Worm (Caenorhabditis elegans) whole organism, L4 larva: ENCODE results near the gene F11G11.13.

Source experiments
- D1046.2 ChIP-seq: fragments of 200-800 bp; sonication (Bioruptor generic); IDR thresholded peaks from 2 replicates; pipeline ENCODE4 v1.3.6; 2022; ENCODE audit warnings: missing genetic modification characterization, missing compliant biosample characterization
- F26F4.8 ChIP-seq: fragments of 200-800 bp; sonication (Bioruptor generic); conservative IDR thresholded peaks from 2 replicates; pipeline ENCODE4 v1.3.6; 2022; ENCODE audit warnings: missing genetic modification characterization, missing compliant biosample characterization
- ces-1 ChIP-seq: fragments of 150-350 bp; sonication (generic microtip); optimal IDR thresholded peaks from 4 replicates; lab custom pipeline; 2014; ENCODE audit warnings: missing biosample characterization, missing genetic modification reagents, missing genetic modification characterization
- duxl-1 ChIP-seq: sonication (generic microtip); optimal IDR thresholded peaks from 2 replicates; lab custom pipeline; 2016; ENCODE audit warnings: mild to moderate bottlenecking, missing genetic modification characterization, moderate library complexity, missing compliant biosample characterization; ENCODE audit not compliant: poor library complexity
- fkh-10 ChIP-seq: fragments of 150-350 bp; optimal IDR thresholded peaks from 2 replicates; lab custom pipeline; 2014; ENCODE audit warnings: missing biosample characterization, missing genetic modification reagents, missing genetic modification characterization
- jun-1 ChIP-seq: fragments of 150-350 bp; optimal IDR thresholded peaks from 2 replicates; lab custom pipeline; 2014; ENCODE audit warnings: missing biosample characterization, missing genetic modification reagents, missing genetic modification characterization
- nhr-11 ChIP-seq: fragments of 150-350 bp; optimal IDR thresholded peaks from 2 replicates; lab custom pipeline; 2014; ENCODE audit warnings: missing biosample characterization, missing genetic modification characterization
- nhr-25 ChIP-seq: sonication (generic microtip); optimal IDR thresholded peaks from 2 replicates; lab custom pipeline; 2017; ENCODE audit warnings: missing genetic modification characterization, mild to moderate bottlenecking, missing compliant biosample characterization, antibody characterized with exemption, moderate library complexity, borderline replicate concordance; ENCODE audit not compliant: insufficient read depth
- nhr-28 ChIP-seq: fragments of 150-350 bp; optimal IDR thresholded peaks from 2 replicates; lab custom pipeline; 2014; ENCODE audit warnings: missing biosample characterization, missing genetic modification characterization
- snpc-4 ChIP-seq: fragments of 150-350 bp; optimal IDR thresholded peaks from 2 replicates; lab custom pipeline; 2014; ENCODE audit warnings: missing biosample characterization, missing genetic modification characterization

- no peak for TF ChIP-seq nhr-25 (tag; lab: Kevin White, UChicago)
- no peak for TF ChIP-seq snpc-4 (tag; lab: Kevin White, UChicago)
- TF ChIP-seq duxl-1 (tag; lab: Kevin White, UChicago) = peak; percentile 38
- no peak for TF ChIP-seq fkh-10
- no peak for TF ChIP-seq nhr-11
- TF ChIP-seq jun-1 (tag; lab: Kevin White, UChicago) = no peak
- TF ChIP-seq D1046.2 = no peak
- no peak for TF ChIP-seq nhr-28 (tag; lab: Kevin White, UChicago)
- TF ChIP-seq ces-1 (GFP tag; lab: Kevin White, UChicago) = no peak
- no peak for TF ChIP-seq F26F4.8
Measured at ce11 chrII:4858906-4859411, 17.0 kb downstream of the F11G11.13 start.
